Worm (Caenorhabditis elegans) whole organism, mixed stage, embryonic: ENCODE measurements around the gene frpr-7.

Experiments
- mab-5 ChIP-seq: fragments of 150-350 bp; optimal IDR thresholded peaks from 2 replicates; lab custom pipeline; 2014; ENCODE audit warnings: missing biosample characterization, missing genetic modification characterization
- mep-1 ChIP-seq: fragments of 150-350 bp; optimal IDR thresholded peaks from 2 replicates; lab custom pipeline; 2017; ENCODE audit warnings: missing biosample characterization, missing genetic modification reagents, missing genetic modification characterization, inconsistent platforms
- mls-2 ChIP-seq: sonication (generic microtip); optimal IDR thresholded peaks from 2 replicates; lab custom pipeline; 2016; ENCODE audit warnings: mild to moderate bottlenecking, missing genetic modification characterization, moderate library complexity, missing compliant biosample characterization
- nhr-76 ChIP-seq: sonication (generic microtip); optimal IDR thresholded peaks from 2 replicates; lab custom pipeline; 2017; ENCODE audit warnings: missing biosample characterization, missing genetic modification characterization
- pha-4 ChIP-seq: fragments of 150-350 bp; optimal IDR thresholded peaks from 2 replicates; lab custom pipeline; 2018; ENCODE audit warnings: missing biosample characterization, missing genetic modification reagents, missing genetic modification characterization
- ztf-11 ChIP-seq: fragments of 150-350 bp; optimal IDR thresholded peaks from 2 replicates; lab custom pipeline; 2014; ENCODE audit warnings: missing biosample characterization, missing genetic modification characterization

ce11 chrX:17562195-17562594, 17.5 kb downstream of the frpr-7 start:
- TF ChIP-seq pha-4 = peak; percentile 22
- no peak for TF ChIP-seq ztf-11 (tag; lab: Kevin White, UChicago)
- TF ChIP-seq mep-1 (tag; lab: Kevin White, UChicago) = no peak
- TF ChIP-seq mab-5 (tag; lab: Kevin White, UChicago) = no peak
- no peak for TF ChIP-seq nhr-76 (tag; lab: Kevin White, UChicago)
- TF ChIP-seq mls-2 (tag; lab: Kevin White, UChicago) = peak; percentile 32
